Worm (Caenorhabditis elegans) whole organism, young adult: Measurements from ENCODE around the gene T24E12.12.

Experiments used
- ceh-91 ChIP-seq: fragments of 200-800 bp; sonication (Bioruptor generic); IDR thresholded peaks from 2 replicates; pipeline ENCODE4 v1.3.6; 2022; ENCODE audit warnings: missing genetic modification reagents, missing genetic modification characterization, missing compliant biosample characterization
- egl-18 ChIP-seq: fragments of 200-800 bp; sonication (Bioruptor generic); IDR thresholded peaks from 2 replicates; pipeline ENCODE4 v1.3.6; 2022; ENCODE audit warnings: missing genetic modification reagents, missing genetic modification characterization, missing compliant biosample characterization
- lin-35 ChIP-seq, 3 experiments: fragments of 150-350 bp in 2 of 3; sonication (generic microtip) in 1 of 3; optimal IDR thresholded peaks; 2 replicates each; lab custom pipeline; 2014 to 2018; ENCODE audit warnings: missing biosample characterization in 3 of 3, missing genetic modification characterization in 3 of 3, missing genetic modification reagents in 3 of 3

- TF ChIP-seq ceh-91 (GFP tag; lab: Robert Waterston, UW): no peak
- no peak for TF ChIP-seq lin-35 (GFP tag; optimal IDR thresholded peaks at IDR 0.05; lab: Kevin White, UChicago)
- TF ChIP-seq egl-18 (GFP tag; lab: Robert Waterston, UW): no peak
Measured at ce11 chrII:3787151-3787550, 28.1 kb downstream of the T24E12.12 start, which contains the start of gene T24E12.13.
